Fruit fly (Drosophila melanogaster) whole organism, embryonic: ENCODE results near the gene Bro.

Experiments
- Atf-2 ChIP-seq: fragments of 200-800 bp; sonication (Bioruptor generic); optimal IDR thresholded peaks from 2 replicates; lab custom pipeline; 2016; ENCODE audit warnings: missing biosample characterization, missing genetic modification characterization
- CG10543 ChIP-seq: fragments of 200-800 bp; sonication (Bioruptor generic); optimal IDR thresholded peaks from 3 replicates; lab custom pipeline; 2017; ENCODE audit warnings: missing biosample characterization, mild to moderate bottlenecking, missing genetic modification characterization, moderate library complexity
- CG12236 ChIP-seq: fragments of 200-800 bp; sonication (Bioruptor generic); optimal IDR thresholded peaks from 2 replicates; lab custom pipeline; 2016; ENCODE audit warnings: missing biosample characterization, missing genetic modification characterization
- CG13287 ChIP-seq: fragments of 200-800 bp; sonication (Bioruptor generic); IDR thresholded peaks from 2 replicates; pipeline ENCODE4 v1.3.6; 2022; ENCODE audit warnings: missing biosample characterization, missing genetic modification characterization; ENCODE audit not compliant: partially characterized antibody
- CG1602 ChIP-seq: fragments of 200-800 bp; sonication (Bioruptor generic); optimal IDR thresholded peaks from 3 replicates; lab custom pipeline; 2016; ENCODE audit warnings: missing biosample characterization, missing genetic modification characterization
- CG16779 ChIP-seq: fragments of 200-800 bp; sonication (Bioruptor generic); IDR thresholded peaks from 2 replicates; pipeline ENCODE4 v1.3.6; 2022; ENCODE audit warnings: missing biosample characterization, missing genetic modification characterization
- CG16863 ChIP-seq: fragments of 200-800 bp; sonication (Bioruptor generic); optimal IDR thresholded peaks from 3 replicates; lab custom pipeline; 2016; ENCODE audit warnings: missing biosample characterization, missing genetic modification characterization
- CG17359 ChIP-seq: fragments of 200-800 bp; sonication (Bioruptor generic); optimal IDR thresholded peaks from 3 replicates; lab custom pipeline; 2018; ENCODE audit warnings: missing biosample characterization, mild to moderate bottlenecking, missing genetic modification characterization, moderate library complexity
- CG17385 ChIP-seq: fragments of 200-800 bp; sonication (Bioruptor generic); optimal IDR thresholded peaks from 3 replicates; lab custom pipeline; 2018; ENCODE audit warnings: missing biosample characterization, mild to moderate bottlenecking, missing genetic modification characterization
- CG18262 ChIP-seq: fragments of 200-800 bp; optimal IDR thresholded peaks from 3 replicates; lab custom pipeline; 2019; ENCODE audit warnings: missing biosample characterization, mild to moderate bottlenecking, missing genetic modification characterization, moderate library complexity
- CG1832 ChIP-seq: fragments of 200-800 bp; sonication (Bioruptor generic); optimal IDR thresholded peaks from 2 replicates; lab custom pipeline; 2017; ENCODE audit warnings: missing biosample characterization, mild to moderate bottlenecking, missing genetic modification characterization, inconsistent platforms
- CG2712 ChIP-seq: fragments of 200-800 bp; optimal IDR thresholded peaks from 3 replicates; lab custom pipeline; 2019; ENCODE audit warnings: missing biosample characterization, mild to moderate bottlenecking, missing genetic modification characterization, moderate library complexity
- CG31365 ChIP-seq: fragments of 200-800 bp; sonication (Bioruptor generic); optimal IDR thresholded peaks from 2 replicates; lab custom pipeline; 2018; ENCODE audit warnings: missing biosample characterization, mild to moderate bottlenecking, missing genetic modification characterization
- CG34422 ChIP-seq: fragments of 200-800 bp; sonication (Bioruptor generic); IDR thresholded peaks from 3 replicates; pipeline ENCODE4 v1.3.6; 2022; ENCODE audit warnings: missing biosample characterization, missing genetic modification characterization
- CG3995 ChIP-seq: fragments of 200-800 bp; sonication (Bioruptor generic); optimal IDR thresholded peaks from 3 replicates; lab custom pipeline; 2016; ENCODE audit warnings: missing biosample characterization, missing genetic modification characterization
- CG4707 ChIP-seq: fragments of 200-800 bp; sonication (Bioruptor generic); optimal IDR thresholded peaks from 2 replicates; lab custom pipeline; 2018; ENCODE audit warnings: missing biosample characterization, mild to moderate bottlenecking, missing genetic modification characterization, moderate library complexity
- CG6683 ChIP-seq: fragments of 200-800 bp; sonication (Bioruptor generic); optimal IDR thresholded peaks from 2 replicates; lab custom pipeline; 2017; ENCODE audit warnings: missing biosample characterization, mild to moderate bottlenecking, missing genetic modification characterization, missing genetic modification reagents
- CG8290 ChIP-seq, 3 experiments: fragments of 200-800 bp; sonication (Bioruptor generic); optimal IDR thresholded peaks; 2 replicates each; lab custom pipeline; 2016 to 2019; ENCODE audit warnings: missing biosample characterization in 3 of 3, missing genetic modification characterization in 3 of 3, mild to moderate bottlenecking in 2 of 3, moderate library complexity in 1 of 3
- CHES-1-like ChIP-seq: fragments of 200-800 bp; sonication (Bioruptor generic); optimal IDR thresholded peaks from 2 replicates; lab custom pipeline; 2016; ENCODE audit warnings: missing biosample characterization, missing genetic modification characterization
- Dek ChIP-seq: fragments of 200-800 bp; sonication (Bioruptor generic); optimal IDR thresholded peaks from 3 replicates; lab custom pipeline; 2019; ENCODE audit warnings: missing biosample characterization, mild to moderate bottlenecking, missing genetic modification characterization, moderate library complexity
- Dip3 ChIP-seq: fragments of 200-800 bp; sonication (Bioruptor generic); optimal IDR thresholded peaks from 3 replicates; lab custom pipeline; 2016; ENCODE audit warnings: missing biosample characterization, missing genetic modification characterization
- Dll ChIP-seq: fragments of 200-800 bp; sonication (Bioruptor generic); IDR thresholded peaks from 4 replicates; pipeline ENCODE4 v1.3.6; 2022; ENCODE audit warnings: missing biosample characterization, missing genetic modification characterization; ENCODE audit not compliant: partially characterized antibody
- Fer3 ChIP-seq: fragments of 200-800 bp; sonication (Bioruptor generic); optimal IDR thresholded peaks from 2 replicates; lab custom pipeline; 2018; ENCODE audit warnings: missing biosample characterization, mild to moderate bottlenecking, missing genetic modification characterization, moderate library complexity
- Gug ChIP-seq: fragments of 200-800 bp; sonication (Bioruptor generic); IDR thresholded peaks from 4 replicates; pipeline ENCODE4 v1.3.6; 2022; ENCODE audit warnings: missing biosample characterization, missing genetic modification characterization
- Hr51 ChIP-seq, 2 experiments: fragments of 200-800 bp; sonication (Bioruptor generic); optimal IDR thresholded peaks; 2 replicates in 1 of 2; 3 replicates in 1 of 2; lab custom pipeline; 2016 to 2018; ENCODE audit warnings: missing biosample characterization in 2 of 2, missing genetic modification characterization in 2 of 2, mild to moderate bottlenecking in 1 of 2, moderate library complexity in 1 of 2
- Mes4 ChIP-seq: fragments of 200-800 bp; sonication (Bioruptor generic); optimal IDR thresholded peaks from 2 replicates; lab custom pipeline; 2016; ENCODE audit warnings: missing biosample characterization, missing genetic modification characterization
- NC2β ChIP-seq: fragments of 200-800 bp; sonication (Bioruptor generic); optimal IDR thresholded peaks from 2 replicates; lab custom pipeline; 2016; ENCODE audit warnings: missing biosample characterization, missing genetic modification characterization
- Sin3A ChIP-seq: fragments of >200 bp; optimal IDR thresholded peaks from 2 replicates; lab custom pipeline; 2018
- amos ChIP-seq: fragments of 200-800 bp; sonication (Bioruptor generic); IDR thresholded peaks from 2 replicates; pipeline ENCODE4 v1.3.6; 2022; ENCODE audit warnings: missing biosample characterization, missing genetic modification characterization; ENCODE audit not compliant: partially characterized antibody
- ci ChIP-seq: fragments of 200-800 bp; sonication (Bioruptor generic); IDR thresholded peaks from 3 replicates; pipeline ENCODE4 v1.3.6; 2022; ENCODE audit warnings: missing biosample characterization, missing genetic modification characterization
- crp ChIP-seq, 2 experiments: fragments of 200-800 bp; sonication (Bioruptor generic); optimal IDR thresholded peaks; 2 replicates in 1 of 2; 3 replicates in 1 of 2; lab custom pipeline; 2017; ENCODE audit warnings: missing biosample characterization in 2 of 2, missing genetic modification characterization in 2 of 2, mild to moderate bottlenecking in 1 of 2, moderate library complexity in 1 of 2
- fd3F ChIP-seq: fragments of 200-800 bp; sonication (Bioruptor generic); optimal IDR thresholded peaks from 2 replicates; lab custom pipeline; 2018; ENCODE audit warnings: missing biosample characterization, mild to moderate bottlenecking, missing genetic modification characterization, moderate library complexity
- fd96Cb ChIP-seq: fragments of 200-800 bp; sonication (Bioruptor generic); optimal IDR thresholded peaks from 2 replicates; lab custom pipeline; 2018; ENCODE audit warnings: missing biosample characterization, mild to moderate bottlenecking, missing genetic modification characterization, moderate library complexity
- gce ChIP-seq: fragments of 200-800 bp; sonication (Bioruptor generic); IDR thresholded peaks from 3 replicates; pipeline ENCODE4 v1.3.6; 2022; ENCODE audit warnings: missing biosample characterization, missing genetic modification characterization
- hbn ChIP-seq: fragments of 200-800 bp; sonication (Bioruptor generic); IDR thresholded peaks from 2 replicates; pipeline ENCODE4 v1.3.6; 2022; ENCODE audit warnings: missing biosample characterization, missing genetic modification characterization; ENCODE audit not compliant: partially characterized antibody
- ind ChIP-seq: fragments of 200-800 bp; sonication (Bioruptor generic); optimal IDR thresholded peaks from 3 replicates; lab custom pipeline; 2016; ENCODE audit warnings: missing biosample characterization, missing genetic modification characterization
- jing ChIP-seq: fragments of 200-800 bp; sonication (Bioruptor generic); optimal IDR thresholded peaks from 2 replicates; lab custom pipeline; 2018; ENCODE audit warnings: missing biosample characterization, mild to moderate bottlenecking, missing genetic modification characterization
- mam ChIP-seq: fragments of 200-800 bp; sonication (Bioruptor generic); optimal IDR thresholded peaks from 3 replicates; lab custom pipeline; 2016; ENCODE audit warnings: missing biosample characterization, missing genetic modification characterization
- mirr ChIP-seq: fragments of 200-800 bp; sonication (Bioruptor generic); optimal IDR thresholded peaks from 3 replicates; lab custom pipeline; 2018; ENCODE audit warnings: missing biosample characterization, mild to moderate bottlenecking, missing genetic modification characterization
- odd ChIP-seq: fragments of 200-800 bp; sonication (Bioruptor generic); optimal IDR thresholded peaks from 2 replicates; lab custom pipeline; 2017; ENCODE audit warnings: missing biosample characterization, mild to moderate bottlenecking, missing genetic modification characterization
- run ChIP-seq: fragments of 200-800 bp; sonication (Bioruptor generic); optimal IDR thresholded peaks from 3 replicates; lab custom pipeline; 2018; ENCODE audit warnings: missing biosample characterization, mild to moderate bottlenecking, missing genetic modification characterization
- scrt ChIP-seq: fragments of 200-800 bp; sonication (Bioruptor generic); optimal IDR thresholded peaks from 2 replicates; lab custom pipeline; 2018; ENCODE audit warnings: missing biosample characterization, mild to moderate bottlenecking, missing genetic modification characterization, moderate library complexity
- slbo ChIP-seq: fragments of 200-800 bp; sonication (Bioruptor generic); IDR thresholded peaks from 2 replicates; pipeline ENCODE4 v1.3.6; 2022; ENCODE audit warnings: missing biosample characterization, missing genetic modification characterization
- sqz ChIP-seq: fragments of 200-800 bp; sonication (Bioruptor generic); optimal IDR thresholded peaks from 3 replicates; lab custom pipeline; 2018; ENCODE audit warnings: missing biosample characterization, mild to moderate bottlenecking, missing genetic modification characterization
- tap ChIP-seq: fragments of 200-800 bp; optimal IDR thresholded peaks from 3 replicates; lab custom pipeline; 2019; ENCODE audit warnings: missing biosample characterization, mild to moderate bottlenecking, missing genetic modification characterization, moderate library complexity
- tna ChIP-seq: fragments of 200-800 bp; sonication (Bioruptor generic); IDR thresholded peaks from 2 replicates; pipeline ENCODE4 v1.3.6; 2022; ENCODE audit warnings: missing biosample characterization, missing genetic modification characterization; ENCODE audit not compliant: partially characterized antibody
- trh ChIP-seq: fragments of 200-800 bp; sonication (Bioruptor generic); optimal IDR thresholded peaks from 2 replicates; lab custom pipeline; 2016; ENCODE audit warnings: missing biosample characterization, missing genetic modification characterization
- twi ChIP-seq: fragments of 200-800 bp; optimal IDR thresholded peaks from 2 replicates; lab custom pipeline; 2019; ENCODE audit warnings: missing biosample characterization, mild to moderate bottlenecking, missing genetic modification characterization, moderate library complexity

Gene Bro

DNA sequence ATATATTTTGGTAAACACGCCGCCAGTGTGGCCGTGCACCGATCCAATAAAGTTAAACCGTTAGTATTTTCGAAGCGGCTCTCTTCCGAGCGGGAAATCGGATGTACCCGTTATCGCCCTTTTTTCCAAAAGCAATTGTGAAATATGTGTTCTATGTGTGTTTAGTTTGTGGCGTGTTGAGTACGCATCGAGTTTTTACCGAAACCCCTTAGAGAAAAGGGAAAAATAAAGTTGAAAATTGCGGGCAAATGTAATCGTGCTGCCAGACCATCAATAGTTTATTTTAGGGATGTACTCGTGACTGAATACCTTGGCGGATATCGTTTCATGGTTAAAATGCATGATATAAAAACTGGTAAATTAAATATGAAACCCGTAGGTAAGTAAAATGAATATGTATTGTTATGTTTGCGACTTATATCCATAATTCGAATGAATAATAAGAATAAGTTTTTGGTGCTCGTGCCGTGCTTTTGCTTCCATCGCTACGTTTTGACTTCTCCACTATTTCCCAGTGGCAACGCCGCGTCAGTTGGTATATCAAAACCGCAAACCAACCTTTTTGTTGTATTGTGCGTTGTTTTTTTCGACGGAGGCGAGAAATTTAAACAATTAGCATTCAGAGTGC, 8.4 kb upstream of the Bro start, which contains the start of the genes Mettl2 and Bgb (continued):
- TF ChIP-seq CG17359 (tag; lab: Kevin White, UChicago) (peak; percentile 62), ci (peak; percentile 66; the same call in 2 of the 3 replicates), ind (GFP tag; lab: Kevin White, UChicago) (peak; percentile 90), Mes4 (GFP tag; lab: Kevin White, UChicago) (peak; percentile 36), fd96Cb (tag; lab: Kevin White, UChicago) (peak; percentile 78), scrt (no peak), NC2β (peak; percentile 63), CG3995 (GFP tag; lab: Kevin White, UChicago) (peak; percentile 35), Sin3A (lab: Kevin White, UChicago) (peak; percentile 95), twi (tag; lab: Kevin White, UChicago) (peak; percentile 59), CG34422 (peak; percentile 81), odd (no peak), fd3F (peak; percentile 61), CG16863 (GFP tag; lab: Kevin White, UChicago) (peak; percentile 49), CG1832 (GFP tag; lab: Kevin White, UChicago) (no peak), CG16779 (GFP tag; lab: Robert Waterston, UW) (peak; percentile 68; the same call in 1 of the 2 replicates), CG17385 (no peak), Dll (GFP tag; lab: Robert Waterston, UW) (peak; percentile 85), CG12236 (peak; percentile 20), tap (no peak), CG10543 (GFP tag; lab: Kevin White, UChicago) (peak; percentile 51), amos (GFP tag; lab: Robert Waterston, UW) (peak; percentile 66), CG4707 (no peak), hbn (peak; percentile 62), CG2712 (tag; lab: Kevin White, UChicago) (peak; percentile 77), Gug (GFP tag; lab: Robert Waterston, UW) (peak; percentile 93), gce (no peak), CG6683 (peak; percentile 26), CG1602 (GFP tag; lab: Kevin White, UChicago) (peak; percentile 76), CG18262 (peak; percentile 72), mirr (GFP tag; lab: Kevin White, UChicago) (peak; percentile 27), Dip3 (peak; percentile 80), slbo (GFP tag; lab: Robert Waterston, UW) (peak; percentile 89), Fer3 (peak; percentile 77), CG31365 (tag; lab: Kevin White, UChicago) (no peak), trh (GFP tag; lab: Kevin White, UChicago) (no peak), CHES-1-like (GFP tag; lab: Kevin White, UChicago) (peak; percentile 80), crp (GFP tag; optimal IDR thresholded peaks at IDR 0.05; lab: Kevin White, UChicago) (peak in 1 of 2 experiments; percentile 42), Dek (tag; lab: Kevin White, UChicago) (peak; percentile 61), Hr51 (GFP tag; optimal IDR thresholded peaks at IDR 0.05; lab: Kevin White, UChicago) (peak; percentile 60 to 68), Atf-2 (GFP tag; lab: Kevin White, UChicago) (peak; percentile 64), mam (peak; percentile 90), CG8290 (GFP tag; optimal IDR thresholded peaks at IDR 0.05; lab: Kevin White, UChicago) (peak; percentile 57), CG8290 (tag; optimal IDR thresholded peaks at IDR 0.05; lab: Kevin White, UChicago) (no peak), tna (GFP tag; lab: Robert Waterston, UW) (0 out of 2 replicates have a peak, but pooled peaks have one; percentile 9), CG13287 (GFP tag; lab: Robert Waterston, UW) (peak; percentile 83), run (peak; percentile 81), sqz (GFP tag; lab: Kevin White, UChicago) (no peak), jing (GFP tag; lab: Kevin White, UChicago) (no peak)
